Worm (Caenorhabditis elegans) whole organism, mixed stage, embryonic: ENCODE measurements around the gene kgb-2.

Source experiments
- M03D4.4 ChIP-seq: sonication (generic microtip); optimal IDR thresholded peaks from 2 replicates; lab custom pipeline; 2017; ENCODE audit warnings: mild to moderate bottlenecking, missing genetic modification characterization, missing compliant biosample characterization
- bed-3 ChIP-seq: fragments of 200-800 bp; sonication (Bioruptor generic); optimal IDR thresholded peaks from 3 replicates; lab custom pipeline; 2018; ENCODE audit warnings: mild to moderate bottlenecking, missing genetic modification characterization, moderate library complexity, missing compliant biosample characterization
- ceh-39 ChIP-seq: fragments of 150-350 bp; optimal IDR thresholded peaks from 2 replicates; lab custom pipeline; 2014; ENCODE audit warnings: missing biosample characterization, missing genetic modification characterization
- ceh-83 ChIP-seq: fragments of 200-800 bp; sonication (Bioruptor generic); optimal IDR thresholded peaks from 2 replicates; lab custom pipeline; 2018; ENCODE audit warnings: mild to moderate bottlenecking, missing genetic modification characterization, missing compliant biosample characterization
- ces-1 ChIP-seq: fragments of 150-350 bp; optimal IDR thresholded peaks from 2 replicates; lab custom pipeline; 2014; ENCODE audit warnings: missing biosample characterization, missing genetic modification reagents, missing genetic modification characterization
- cnd-1 ChIP-seq: fragments of 200-800 bp; sonication (Bioruptor generic); optimal IDR thresholded peaks from 2 replicates; lab custom pipeline; 2018; ENCODE audit warnings: mild to moderate bottlenecking, missing genetic modification characterization, missing compliant biosample characterization
- drap-1 ChIP-seq: fragments of 200-800 bp; sonication (Bioruptor generic); optimal IDR thresholded peaks from 3 replicates; lab custom pipeline; 2018; ENCODE audit warnings: mild to moderate bottlenecking, missing genetic modification characterization, missing compliant biosample characterization
- elt-3 ChIP-seq: fragments of 150-350 bp; optimal IDR thresholded peaks from 2 replicates; lab custom pipeline; 2014; ENCODE audit warnings: missing biosample characterization, missing genetic modification characterization
- flh-1 ChIP-seq: fragments of 200-800 bp; sonication (Bioruptor generic); optimal IDR thresholded peaks from 2 replicates; lab custom pipeline; 2018; ENCODE audit warnings: mild to moderate bottlenecking, missing genetic modification characterization, moderate library complexity, missing compliant biosample characterization
- ham-2 ChIP-seq: fragments of 200-800 bp; sonication (Bioruptor generic); optimal IDR thresholded peaks from 2 replicates; lab custom pipeline; 2018; ENCODE audit warnings: mild to moderate bottlenecking, missing genetic modification characterization, missing compliant biosample characterization
- hlh-1 ChIP-seq: fragments of 150-350 bp; optimal IDR thresholded peaks from 2 replicates; lab custom pipeline; 2014; ENCODE audit warnings: missing biosample characterization, missing genetic modification reagents, missing genetic modification characterization
- lin-13 ChIP-seq: fragments of 150-350 bp; optimal IDR thresholded peaks from 2 replicates; lab custom pipeline; 2014; ENCODE audit warnings: missing biosample characterization, missing genetic modification characterization
- lin-32 ChIP-seq: fragments of 200-800 bp; sonication (Bioruptor generic); optimal IDR thresholded peaks from 2 replicates; lab custom pipeline; 2018; ENCODE audit warnings: mild to moderate bottlenecking, missing genetic modification characterization, missing compliant biosample characterization
- lsy-2 ChIP-seq: fragments of 150-350 bp; optimal IDR thresholded peaks from 2 replicates; lab custom pipeline; 2014; ENCODE audit warnings: missing biosample characterization, missing genetic modification characterization
- mab-5 ChIP-seq: fragments of 150-350 bp; optimal IDR thresholded peaks from 2 replicates; lab custom pipeline; 2014; ENCODE audit warnings: missing biosample characterization, missing genetic modification characterization
- mep-1 ChIP-seq: fragments of 150-350 bp; optimal IDR thresholded peaks from 2 replicates; lab custom pipeline; 2017; ENCODE audit warnings: missing biosample characterization, missing genetic modification reagents, missing genetic modification characterization, inconsistent platforms
- mls-2 ChIP-seq: sonication (generic microtip); optimal IDR thresholded peaks from 2 replicates; lab custom pipeline; 2016; ENCODE audit warnings: mild to moderate bottlenecking, missing genetic modification characterization, moderate library complexity, missing compliant biosample characterization
- nhr-12 ChIP-seq: fragments of 150-350 bp; optimal IDR thresholded peaks from 2 replicates; lab custom pipeline; 2014; ENCODE audit warnings: missing biosample characterization, missing genetic modification characterization
- nhr-2 ChIP-seq: fragments of 150-350 bp; optimal IDR thresholded peaks from 2 replicates; lab custom pipeline; 2014; ENCODE audit warnings: missing biosample characterization, missing genetic modification characterization
- nhr-237 ChIP-seq: fragments of 150-350 bp; optimal IDR thresholded peaks from 2 replicates; lab custom pipeline; 2014; ENCODE audit warnings: missing biosample characterization, missing genetic modification characterization
- nhr-28 ChIP-seq: fragments of 150-350 bp; optimal IDR thresholded peaks from 2 replicates; lab custom pipeline; 2014; ENCODE audit warnings: missing biosample characterization, missing genetic modification characterization
- nhr-76 ChIP-seq: sonication (generic microtip); optimal IDR thresholded peaks from 2 replicates; lab custom pipeline; 2017; ENCODE audit warnings: missing biosample characterization, missing genetic modification characterization
- pha-4 ChIP-seq: fragments of 150-350 bp; optimal IDR thresholded peaks from 2 replicates; lab custom pipeline; 2018; ENCODE audit warnings: missing biosample characterization, missing genetic modification reagents, missing genetic modification characterization
- sem-2 ChIP-seq: fragments of 200-800 bp; sonication (Bioruptor generic); optimal IDR thresholded peaks from 2 replicates; lab custom pipeline; 2018; ENCODE audit warnings: mild to moderate bottlenecking, missing genetic modification characterization, missing compliant biosample characterization
- snpc-4 ChIP-seq: fragments of 150-350 bp; optimal IDR thresholded peaks from 2 replicates; lab custom pipeline; 2014; ENCODE audit warnings: missing biosample characterization, missing genetic modification characterization
- sptf-1 ChIP-seq: sonication (generic microtip); optimal IDR thresholded peaks from 2 replicates; lab custom pipeline; 2017; ENCODE audit warnings: mild to moderate bottlenecking, missing genetic modification characterization, moderate library complexity, missing compliant biosample characterization
- tbx-8 ChIP-seq: fragments of 200-800 bp; sonication (Bioruptor generic); optimal IDR thresholded peaks from 2 replicates; lab custom pipeline; 2018; ENCODE audit warnings: mild to moderate bottlenecking, missing genetic modification characterization, moderate library complexity, missing compliant biosample characterization
- unc-39 ChIP-seq: fragments of 150-350 bp; optimal IDR thresholded peaks from 2 replicates; lab custom pipeline; 2014; ENCODE audit warnings: missing biosample characterization, missing genetic modification characterization
- unc-62 ChIP-seq: fragments of 150-350 bp; optimal IDR thresholded peaks from 2 replicates; lab custom pipeline; 2014; ENCODE audit warnings: missing biosample characterization, missing genetic modification reagents, missing genetic modification characterization
- zip-8 ChIP-seq: fragments of 150-350 bp; optimal IDR thresholded peaks from 2 replicates; lab custom pipeline; 2014; ENCODE audit warnings: missing biosample characterization, missing genetic modification characterization
- ztf-11 ChIP-seq: fragments of 150-350 bp; optimal IDR thresholded peaks from 2 replicates; lab custom pipeline; 2014; ENCODE audit warnings: missing biosample characterization, missing genetic modification characterization

Gene kgb-2

DNA sequence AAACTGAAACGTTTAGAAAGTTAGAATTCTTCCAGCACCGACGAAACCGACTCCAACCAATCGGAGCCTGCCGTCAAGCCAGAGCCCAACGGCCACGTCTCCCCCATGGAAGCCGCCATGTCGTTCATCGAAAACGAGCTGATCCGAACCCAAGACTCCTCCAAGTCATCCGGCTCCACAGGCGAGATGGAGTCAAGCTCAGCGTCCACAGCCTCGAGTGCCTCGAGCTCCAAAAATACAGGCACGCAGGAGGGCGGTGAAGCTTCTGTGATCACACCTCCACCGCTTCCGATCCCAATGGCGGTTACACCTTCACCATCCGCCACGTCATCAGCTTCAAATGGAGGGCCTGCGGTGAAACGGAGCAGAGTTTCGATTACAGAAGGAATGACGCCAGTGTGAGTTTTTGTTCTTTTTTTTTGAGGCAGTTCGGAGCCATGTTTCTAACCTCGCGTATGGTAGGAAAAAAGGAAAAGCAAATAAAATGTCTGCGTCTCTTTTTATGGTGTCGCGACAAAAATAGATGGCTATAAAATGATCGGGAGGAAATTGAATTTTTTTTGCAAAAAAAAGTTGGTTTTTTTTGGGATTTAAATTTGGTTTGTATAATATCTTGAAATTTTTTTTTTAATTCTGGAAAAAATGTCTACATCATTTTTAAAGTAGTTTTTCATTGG lies 31.8 kb downstream of the kgb-2 start:
- TF ChIP-seq lin-13 (tag; lab: Kevin White, UChicago) = no peak
- TF ChIP-seq tbx-8 = no peak
- TF ChIP-seq nhr-28 = no peak
- TF ChIP-seq elt-3 (tag; lab: Kevin White, UChicago) = no peak
- TF ChIP-seq mab-5 (tag; lab: Kevin White, UChicago) = no peak
- TF ChIP-seq cnd-1 = no peak
- TF ChIP-seq lin-32 = no peak
- no peak for TF ChIP-seq snpc-4 (tag; lab: Kevin White, UChicago)
- no peak for TF ChIP-seq sptf-1 (tag; lab: Kevin White, UChicago)
- TF ChIP-seq ztf-11 (tag; lab: Kevin White, UChicago) = no peak
- TF ChIP-seq mep-1 (tag; lab: Kevin White, UChicago) = no peak
- TF ChIP-seq pha-4 (tag; lab: Kevin White, UChicago) = no peak

DNA sequence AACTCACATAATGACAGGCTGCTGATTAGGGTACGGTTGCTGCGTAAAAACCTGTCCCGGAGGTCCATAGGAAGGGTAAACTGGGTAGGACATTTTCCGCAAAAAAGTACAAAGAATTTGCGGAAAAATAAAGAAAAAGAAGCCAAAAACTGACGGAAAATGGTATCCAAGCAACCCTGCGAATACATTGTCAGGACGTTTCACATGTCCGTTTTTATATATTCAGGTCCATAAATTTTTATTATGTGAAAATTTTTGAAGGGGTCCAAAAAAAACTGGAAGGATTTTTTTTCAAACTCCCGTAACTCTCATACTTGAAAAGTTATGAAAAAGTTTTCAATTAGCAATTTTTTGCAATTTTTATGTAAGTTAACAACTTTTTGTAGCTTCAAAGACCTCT lies 35.6 kb downstream of the kgb-2 start, which contains the start of gene CC8.3:
Gene CC8.3 (minus strand): TSS at position 101 of the 400 bp plus-strand sequence.
- no peak for TF ChIP-seq unc-39 (tag; lab: Kevin White, UChicago)
- no peak for TF ChIP-seq snpc-4 (tag; lab: Kevin White, UChicago)
- no peak for TF ChIP-seq nhr-76
- TF ChIP-seq drap-1 (GFP tag; lab: Kevin White, UChicago) = no peak
- TF ChIP-seq lsy-2 (tag; lab: Kevin White, UChicago) = no peak
- no peak for TF ChIP-seq nhr-28
- no peak for TF ChIP-seq nhr-237 (tag; lab: Kevin White, UChicago)
- TF ChIP-seq ham-2 (GFP tag; lab: Kevin White, UChicago) = no peak
- TF ChIP-seq lin-32 = no peak
- TF ChIP-seq cnd-1 = no peak
- TF ChIP-seq hlh-1 (tag; lab: Kevin White, UChicago) = no peak
- TF ChIP-seq ces-1 (GFP tag; lab: Kevin White, UChicago) = no peak
- TF ChIP-seq ceh-39 (tag; lab: Kevin White, UChicago) = no peak
- TF ChIP-seq bed-3 (GFP tag; lab: Kevin White, UChicago) = no peak
- TF ChIP-seq M03D4.4 (tag; lab: Kevin White, UChicago) = no peak

DNA sequence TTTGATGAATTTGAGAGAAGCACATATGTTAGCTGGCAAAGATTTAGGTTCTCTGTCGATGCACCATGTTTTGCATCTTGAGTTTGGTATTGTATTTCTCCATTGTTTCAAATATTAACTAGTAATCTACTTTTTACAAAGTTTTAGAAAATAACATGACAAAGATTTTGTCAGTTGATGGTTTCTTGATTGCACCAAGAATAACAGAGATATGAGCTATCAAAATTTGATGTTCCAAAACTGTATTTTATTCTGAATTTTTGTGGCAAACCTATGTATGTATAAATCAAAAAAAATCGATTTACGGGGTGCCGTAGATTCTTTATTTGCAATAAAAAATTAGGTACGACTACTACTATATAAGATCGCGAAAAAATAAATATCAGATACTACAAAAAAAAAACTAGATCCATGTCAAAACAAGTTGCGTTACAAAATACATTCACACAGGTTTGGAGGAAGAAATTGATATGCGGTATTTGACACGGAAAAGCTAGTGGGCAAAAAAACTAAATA lies 38.3 kb downstream of the kgb-2 start:
- TF ChIP-seq unc-62 (GFP tag; lab: Kevin White, UChicago) (no peak), hlh-1 (tag; lab: Kevin White, UChicago) (no peak), mls-2 (tag; lab: Kevin White, UChicago) (no peak), ceh-39 (tag; lab: Kevin White, UChicago) (no peak), ces-1 (GFP tag; lab: Kevin White, UChicago) (no peak), lsy-2 (tag; lab: Kevin White, UChicago) (no peak), unc-39 (tag; lab: Kevin White, UChicago) (no peak), nhr-28 (no peak), sem-2 (GFP tag; lab: Kevin White, UChicago) (no peak), zip-8 (tag; lab: Kevin White, UChicago) (no peak), sptf-1 (tag; lab: Kevin White, UChicago) (no peak), nhr-2 (tag; lab: Kevin White, UChicago) (no peak), flh-1 (GFP tag; lab: Kevin White, UChicago) (no peak), ham-2 (GFP tag; lab: Kevin White, UChicago) (no peak), mep-1 (tag; lab: Kevin White, UChicago) (no peak), snpc-4 (tag; lab: Kevin White, UChicago) (no peak), drap-1 (GFP tag; lab: Kevin White, UChicago) (no peak), nhr-237 (tag; lab: Kevin White, UChicago) (no peak), cnd-1 (no peak), nhr-12 (tag; lab: Kevin White, UChicago) (no peak)

ce11 chrIV:3645487-3645886 lies 38.9 kb downstream of the kgb-2 start:
- TF ChIP-seq bed-3 (GFP tag; lab: Kevin White, UChicago) (no peak), mep-1 (tag; lab: Kevin White, UChicago) (no peak), elt-3 (tag; lab: Kevin White, UChicago) (no peak), nhr-76 (no peak), cnd-1 (no peak), nhr-2 (tag; lab: Kevin White, UChicago) (no peak), lin-13 (tag; lab: Kevin White, UChicago) (no peak), unc-62 (GFP tag; lab: Kevin White, UChicago) (no peak), pha-4 (tag; lab: Kevin White, UChicago) (no peak), ceh-83 (GFP tag; lab: Kevin White, UChicago) (no peak), nhr-28 (no peak), M03D4.4 (tag; lab: Kevin White, UChicago) (no peak)
